Worm (Caenorhabditis elegans): ENCODE measurements around the gene gpa-5.

ce11 chrX:2145629-2146028, 24.8 kb upstream of the gpa-5 start, which contains the start of gene dpy-3:
- no peak for TF ChIP-seq ztf-23 (GFP tag; IDR thresholded peaks at IDR 0.05)
- TF ChIP-seq tab-1 (GFP tag; IDR thresholded peaks at IDR 0.05), result no peak
- no peak for TF ChIP-seq cog-1 (tag; optimal IDR thresholded peaks at IDR 0.05)
